Fruit fly (Drosophila melanogaster) Kc167 (cell line): ENCODE data around the gene glu.

Experiments used
- Myc ChIP-seq: fragments of >200 bp; optimal IDR thresholded peaks from 2 replicates; lab custom pipeline; 2017; ENCODE audit warnings: missing external identifiers
- h ChIP-seq: fragments of >200 bp; optimal IDR thresholded peaks from 3 replicates; lab custom pipeline; 2018; ENCODE audit warnings: missing external identifiers
- insv ChIP-seq: fragments of >200 bp; optimal IDR thresholded peaks from 3 replicates; lab custom pipeline; 2018; ENCODE audit warnings: missing external identifiers
- psq ChIP-seq: fragments of >200 bp; optimal IDR thresholded peaks from 2 replicates; lab custom pipeline; 2017; ENCODE audit warnings: missing external identifiers

DNA sequence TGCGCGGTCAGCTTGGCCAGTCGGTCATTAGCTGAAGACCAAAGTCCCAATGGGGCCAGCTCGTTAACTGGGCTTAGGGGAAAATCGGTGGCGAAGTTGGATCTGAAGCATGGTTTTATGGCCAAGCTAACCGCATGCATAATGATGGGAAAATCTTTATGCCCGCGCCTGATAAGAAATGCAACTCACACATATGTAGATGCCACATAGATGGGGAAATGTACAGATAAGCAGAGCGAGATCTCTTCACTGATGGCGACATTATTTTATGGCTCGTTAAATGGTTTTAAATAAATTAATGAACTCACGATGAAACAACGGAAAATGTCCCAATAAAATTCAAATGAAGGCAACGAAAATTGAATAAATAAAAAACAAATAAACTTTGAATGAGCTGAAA, 26.3 kb downstream of the glu start:
- TF ChIP-seq psq: no peak
- no peak for TF ChIP-seq Myc (lab: Kevin White, UChicago)
- no peak for TF ChIP-seq h
- TF ChIP-seq insv: no peak
